Fruit fly (Drosophila melanogaster) whole organism, embryonic: ENCODE results near the gene Obp73a.
A peak's percentile ranks its signal among the peaks of the same experiment; 100 is the strongest.

Experiments used
- Awh ChIP-seq: fragments of 200-800 bp; sonication (Bioruptor generic); IDR thresholded peaks from 2 replicates; pipeline ENCODE4, ENCODE4 v1.3.6; 2022; ENCODE audit warnings: missing biosample characterization, missing genetic modification characterization
- BEAF-32 ChIP-seq: fragments of 200-800 bp; sonication (Bioruptor generic); optimal IDR thresholded peaks from 3 replicates; lab custom pipeline; 2017; ENCODE audit warnings: missing biosample characterization, missing genetic modification characterization, mild to moderate bottlenecking, moderate library complexity, missing genetic modification reagents
- BtbVII ChIP-seq: fragments of 200-800 bp; sonication (Bioruptor generic); optimal IDR thresholded peaks from 3 replicates; lab custom pipeline; 2017; ENCODE audit warnings: missing biosample characterization, mild to moderate bottlenecking, missing genetic modification characterization
- CG10543 ChIP-seq: fragments of 200-800 bp; sonication (Bioruptor generic); optimal IDR thresholded peaks from 3 replicates; lab custom pipeline; 2017; ENCODE audit warnings: missing biosample characterization, mild to moderate bottlenecking, missing genetic modification characterization, moderate library complexity
- CG11696 ChIP-seq: fragments of 200-800 bp; sonication (Bioruptor generic); IDR thresholded peaks from 2 replicates; pipeline ENCODE4 v1.3.6; 2022; ENCODE audit warnings: missing biosample characterization, missing genetic modification characterization
- CG1529 ChIP-seq: fragments of 200-800 bp; sonication (Bioruptor generic); optimal IDR thresholded peaks from 3 replicates; lab custom pipeline; 2018; ENCODE audit warnings: missing biosample characterization, missing genetic modification characterization
- CG15479 ChIP-seq: fragments of 200-800 bp; sonication (Bioruptor generic); optimal IDR thresholded peaks from 3 replicates; lab custom pipeline; 2019; ENCODE audit warnings: missing biosample characterization, mild to moderate bottlenecking, missing genetic modification characterization, moderate library complexity
- CG1603 ChIP-seq: fragments of 200-800 bp; sonication (Bioruptor generic); optimal IDR thresholded peaks from 2 replicates; lab custom pipeline; 2019; ENCODE audit warnings: missing biosample characterization, mild to moderate bottlenecking, missing genetic modification characterization, moderate library complexity
- CG17328 ChIP-seq: fragments of 200-800 bp; sonication (Bioruptor generic); IDR thresholded peaks from 2 replicates; pipeline ENCODE4 v1.3.6; 2022; ENCODE audit warnings: missing biosample characterization, missing genetic modification characterization
- CG17829 ChIP-seq: fragments of 200-800 bp; optimal IDR thresholded peaks from 2 replicates; lab custom pipeline; 2019; ENCODE audit warnings: missing biosample characterization, mild to moderate bottlenecking, missing genetic modification characterization, moderate library complexity
- CG1832 ChIP-seq: fragments of 200-800 bp; sonication (Bioruptor generic); optimal IDR thresholded peaks from 2 replicates; lab custom pipeline; 2017; ENCODE audit warnings: missing biosample characterization, mild to moderate bottlenecking, missing genetic modification characterization, inconsistent platforms
- CG2678 ChIP-seq: fragments of 200-800 bp; sonication (Bioruptor generic); optimal IDR thresholded peaks from 3 replicates; lab custom pipeline; 2019; ENCODE audit warnings: missing biosample characterization, mild to moderate bottlenecking, missing genetic modification characterization, moderate library complexity
- CG2889 ChIP-seq: fragments of 200-800 bp; sonication (Bioruptor generic); IDR thresholded peaks from 3 replicates; pipeline ENCODE4 v1.3.6; 2022; ENCODE audit warnings: missing biosample characterization, missing genetic modification characterization
- CG31224 ChIP-seq: fragments of 200-800 bp; sonication (Bioruptor generic); IDR thresholded peaks from 2 replicates; pipeline ENCODE4 v1.3.6; 2022; ENCODE audit warnings: missing biosample characterization, missing genetic modification characterization
- CG3163 ChIP-seq: fragments of 200-800 bp; sonication (Bioruptor generic); optimal IDR thresholded peaks from 3 replicates; lab custom pipeline; 2016; ENCODE audit warnings: missing biosample characterization, missing genetic modification characterization
- CG34376 ChIP-seq: fragments of 200-800 bp; sonication (Bioruptor generic); optimal IDR thresholded peaks from 2 replicates; lab custom pipeline; 2018; ENCODE audit warnings: missing biosample characterization, mild to moderate bottlenecking, missing genetic modification characterization
- CG4282 ChIP-seq: fragments of 200-800 bp; sonication (Bioruptor generic); optimal IDR thresholded peaks from 2 replicates; lab custom pipeline; 2016; ENCODE audit warnings: missing biosample characterization, missing genetic modification characterization
- CG9797 ChIP-seq: fragments of 200-800 bp; sonication (Bioruptor generic); optimal IDR thresholded peaks from 3 replicates; lab custom pipeline; 2018; ENCODE audit warnings: missing biosample characterization, mild to moderate bottlenecking, missing genetic modification characterization
- CrebB ChIP-seq: fragments of 200-800 bp; sonication (Bioruptor generic); optimal IDR thresholded peaks from 3 replicates; lab custom pipeline; 2018; ENCODE audit warnings: missing biosample characterization, mild to moderate bottlenecking, missing genetic modification characterization
- D19B ChIP-seq: fragments of 200-800 bp; sonication (Bioruptor generic); optimal IDR thresholded peaks from 2 replicates; lab custom pipeline; 2017; ENCODE audit warnings: missing biosample characterization, mild to moderate bottlenecking, missing genetic modification characterization
- Dad ChIP-seq: fragments of 200-800 bp; sonication (Bioruptor generic); optimal IDR thresholded peaks from 3 replicates; lab custom pipeline; 2016; ENCODE audit warnings: missing biosample characterization, missing genetic modification characterization
- Dbx ChIP-seq: fragments of 200-800 bp; sonication (Bioruptor generic); IDR thresholded peaks from 3 replicates; pipeline ENCODE4 v1.3.6; 2022; ENCODE audit warnings: missing biosample characterization, missing genetic modification characterization
- Deaf1 ChIP-seq: fragments of 200-800 bp; optimal IDR thresholded peaks from 3 replicates; lab custom pipeline; 2019; ENCODE audit warnings: missing biosample characterization, mild to moderate bottlenecking, missing genetic modification characterization, moderate library complexity
- Doc2 ChIP-seq: fragments of 200-800 bp; sonication (Bioruptor generic); IDR thresholded peaks from 2 replicates; pipeline ENCODE4 v1.3.6; 2022; ENCODE audit warnings: missing biosample characterization, missing genetic modification characterization
- Eip74EF ChIP-seq, 2 experiments: fragments of 200-800 bp in 1 of 2; fragments of >200 bp in 1 of 2; sonication (Bioruptor generic) in 1 of 2; optimal IDR thresholded peaks; 2 replicates each; lab custom pipeline; 2017 to 2019; ENCODE audit warnings: missing biosample characterization in 2 of 2, missing genetic modification characterization in 2 of 2, mild to moderate bottlenecking in 1 of 2, moderate library complexity in 1 of 2
- Ets65A ChIP-seq: fragments of 200-800 bp; sonication (Bioruptor generic); peaks from one replicate; lab custom pipeline; 2016; ENCODE audit warnings: missing biosample characterization, missing genetic modification characterization
- Fer1 ChIP-seq: fragments of 200-800 bp; sonication (Bioruptor generic); optimal IDR thresholded peaks from 2 replicates; lab custom pipeline; 2017; ENCODE audit warnings: missing biosample characterization, mild to moderate bottlenecking, missing genetic modification characterization
- GATAe ChIP-seq: fragments of 200-800 bp; sonication (Bioruptor generic); conservative IDR thresholded peaks from 2 replicates; pipeline ENCODE4 v1.3.6; 2022; ENCODE audit warnings: missing biosample characterization, missing genetic modification characterization
- HmgZ ChIP-seq: fragments of 200-800 bp; sonication (Bioruptor generic); optimal IDR thresholded peaks from 2 replicates; lab custom pipeline; 2018; ENCODE audit warnings: missing biosample characterization, mild to moderate bottlenecking, missing genetic modification characterization
- Hr78 ChIP-seq, 2 experiments: fragments of 200-800 bp in 1 of 2; fragments of >200 bp in 1 of 2; sonication (Bioruptor generic) in 1 of 2; optimal IDR thresholded peaks; 2 replicates each; lab custom pipeline; 2017 to 2019; ENCODE audit warnings: missing biosample characterization in 2 of 2, missing genetic modification characterization in 2 of 2, mild to moderate bottlenecking in 1 of 2, moderate library complexity in 1 of 2
- Myb ChIP-seq: fragments of 200-800 bp; sonication (Bioruptor generic); optimal IDR thresholded peaks from 2 replicates; lab custom pipeline; 2016; ENCODE audit warnings: missing biosample characterization, missing genetic modification characterization
- NFAT ChIP-seq: fragments of 200-800 bp; sonication (Bioruptor generic); IDR thresholded peaks from 2 replicates; pipeline ENCODE4 v1.3.6; 2022; ENCODE audit warnings: missing biosample characterization, missing genetic modification characterization
- Usf ChIP-seq: fragments of 200-800 bp; sonication (Bioruptor generic); optimal IDR thresholded peaks from 2 replicates; lab custom pipeline; 2017; ENCODE audit warnings: missing genotype, missing biosample characterization, missing genetic modification characterization
- Vsx1 ChIP-seq: fragments of 200-800 bp; sonication (Bioruptor generic); optimal IDR thresholded peaks from 2 replicates; lab custom pipeline; 2017; ENCODE audit warnings: missing biosample characterization, mild to moderate bottlenecking, missing genetic modification characterization, missing genetic modification reagents
- ac ChIP-seq: fragments of 200-800 bp; sonication (Bioruptor generic); optimal IDR thresholded peaks from 3 replicates; lab custom pipeline; 2017; ENCODE audit warnings: missing biosample characterization, mild to moderate bottlenecking, missing genetic modification characterization
- bab2 ChIP-seq: fragments of 200-800 bp; sonication (Bioruptor generic); optimal IDR thresholded peaks from 2 replicates; lab custom pipeline; 2016; ENCODE audit warnings: missing biosample characterization, missing genetic modification characterization
- bowl ChIP-seq: fragments of 200-800 bp; sonication (Bioruptor generic); IDR thresholded peaks from 2 replicates; pipeline ENCODE4 v1.3.6; 2022; ENCODE audit warnings: missing biosample characterization, missing genetic modification characterization
- cg ChIP-seq: fragments of 200-800 bp; sonication (Bioruptor generic); optimal IDR thresholded peaks from 3 replicates; lab custom pipeline; 2019; ENCODE audit warnings: missing biosample characterization, mild to moderate bottlenecking, missing genetic modification characterization, moderate library complexity
- chn ChIP-seq: fragments of 200-800 bp; sonication (Bioruptor generic); optimal IDR thresholded peaks from 2 replicates; lab custom pipeline; 2016; ENCODE audit warnings: missing biosample characterization, missing genetic modification characterization
- gcm2 ChIP-seq: fragments of 200-800 bp; sonication (Bioruptor generic); optimal IDR thresholded peaks from 2 replicates; lab custom pipeline; 2016; ENCODE audit warnings: missing biosample characterization, missing genetic modification characterization
- grn ChIP-seq: fragments of 200-800 bp; sonication (Bioruptor generic); optimal IDR thresholded peaks from 3 replicates; lab custom pipeline; 2017; ENCODE audit warnings: missing biosample characterization, missing genetic modification characterization
- hkb ChIP-seq, 2 experiments: fragments of 200-800 bp in 1 of 2; fragments of >200 bp in 1 of 2; sonication (Bioruptor generic) in 1 of 2; IDR thresholded peaks in 1 of 2; optimal IDR thresholded peaks in 1 of 2; 2 replicates each; pipeline versions ENCODE4 v1.3.6 to Lab custom; 2017 to 2022; ENCODE audit warnings: missing biosample characterization in 1 of 2, missing genetic modification characterization in 1 of 2
- ind ChIP-seq: fragments of 200-800 bp; sonication (Bioruptor generic); optimal IDR thresholded peaks from 3 replicates; lab custom pipeline; 2016; ENCODE audit warnings: missing biosample characterization, missing genetic modification characterization
- insv ChIP-seq, 2 experiments: fragments of 200-800 bp; sonication (Bioruptor generic); optimal IDR thresholded peaks; 3 replicates each; lab custom pipeline; 2016 to 2018; ENCODE audit warnings: missing biosample characterization in 2 of 2, missing genetic modification characterization in 2 of 2
- ken ChIP-seq: fragments of 200-800 bp; sonication (Bioruptor generic); IDR thresholded peaks from 3 replicates; pipeline ENCODE4 v1.3.6; 2022; ENCODE audit warnings: missing biosample characterization, missing genetic modification characterization
- mirr ChIP-seq: fragments of 200-800 bp; sonication (Bioruptor generic); optimal IDR thresholded peaks from 3 replicates; lab custom pipeline; 2018; ENCODE audit warnings: missing biosample characterization, mild to moderate bottlenecking, missing genetic modification characterization
- nerfin-1 ChIP-seq: fragments of 200-800 bp; sonication (Bioruptor generic); optimal IDR thresholded peaks from 3 replicates; lab custom pipeline; 2019; ENCODE audit warnings: missing biosample characterization, mild to moderate bottlenecking, missing genetic modification characterization, moderate library complexity
- otp ChIP-seq: fragments of 200-800 bp; sonication (Bioruptor generic); IDR thresholded peaks from 3 replicates; pipeline ENCODE4, ENCODE4 v1.3.6; 2022; ENCODE audit warnings: missing biosample characterization, missing genetic modification characterization
- stc ChIP-seq: fragments of 200-800 bp; sonication (Bioruptor generic); IDR thresholded peaks from 2 replicates; pipeline ENCODE4 v1.3.6; 2022; ENCODE audit warnings: missing biosample characterization, missing genetic modification characterization
- toy ChIP-seq: fragments of 200-800 bp; sonication (Bioruptor generic); IDR thresholded peaks from 2 replicates; pipeline ENCODE4 v1.3.6; 2022; ENCODE audit warnings: missing biosample characterization, missing genetic modification characterization

Obp73a gene

dm6 chr3L:16958397-16959080, 14.4 kb downstream of the Obp73a start (continued):
- no peak for TF ChIP-seq ac (GFP tag; lab: Kevin White, UChicago)
- no peak for TF ChIP-seq CG15479
- no peak for TF ChIP-seq CG11696
- no peak for TF ChIP-seq chn (GFP tag; lab: Kevin White, UChicago)
- TF ChIP-seq CG1832 (GFP tag; lab: Kevin White, UChicago) = no peak
- TF ChIP-seq Deaf1 (tag; lab: Kevin White, UChicago) = peak; percentile 43
- TF ChIP-seq Myb (GFP tag; lab: Kevin White, UChicago) = no peak
- TF ChIP-seq bab2 (GFP tag; lab: Kevin White, UChicago) = no peak
- TF ChIP-seq ken (GFP tag; lab: Robert Waterston, UW) = no peak
- no peak for TF ChIP-seq Doc2 (GFP tag; lab: Robert Waterston, UW)
- TF ChIP-seq HmgZ (tag; lab: Kevin White, UChicago) = no peak
- no peak for TF ChIP-seq Fer1 (GFP tag; lab: Kevin White, UChicago)
- no peak for TF ChIP-seq Eip74EF (GFP tag; optimal IDR thresholded peaks at IDR 0.05; lab: Kevin White, UChicago)
- TF ChIP-seq CG17328 (GFP tag; lab: Robert Waterston, UW) = no peak
- TF ChIP-seq stc (GFP tag; lab: Robert Waterston, UW) = no peak
- no peak for TF ChIP-seq CG31224 (GFP tag; lab: Robert Waterston, UW)
- peak in 1 of 2 experiments; percentile 92 for TF ChIP-seq Hr78 (GFP tag; optimal IDR thresholded peaks at IDR 0.05; lab: Kevin White, UChicago)
- no peak for TF ChIP-seq hkb (optimal IDR thresholded peaks at IDR 0.05; lab: Kevin White, UChicago)
- no peak for TF ChIP-seq hkb (GFP tag; IDR thresholded peaks at IDR 0.05; lab: Robert Waterston, UW)
- TF ChIP-seq CG34376 (GFP tag; lab: Kevin White, UChicago) = peak; percentile 72
- no peak for TF ChIP-seq toy (GFP tag; lab: Robert Waterston, UW)
- no peak for TF ChIP-seq nerfin-1 (tag; lab: Kevin White, UChicago)
- TF ChIP-seq BtbVII (GFP tag; lab: Kevin White, UChicago) = peak; percentile 45
- no peak for TF ChIP-seq Awh (GFP tag; lab: Robert Waterston, UW)
- peak; percentile 97 for TF ChIP-seq grn (GFP tag; lab: Kevin White, UChicago)
- no peak for TF ChIP-seq BEAF-32 (GFP tag; lab: Kevin White, UChicago)
- TF ChIP-seq Ets65A (GFP tag; lab: Kevin White, UChicago) = no peak
- no peak for TF ChIP-seq cg (GFP tag; lab: Kevin White, UChicago)
- TF ChIP-seq CG9797 (GFP tag; lab: Kevin White, UChicago) = no peak
- TF ChIP-seq Dbx (GFP tag; lab: Robert Waterston, UW) = no peak
- TF ChIP-seq CG10543 (GFP tag; lab: Kevin White, UChicago) = peak; percentile 75
- no peak for TF ChIP-seq CG17829 (tag; lab: Kevin White, UChicago)
- TF ChIP-seq CG3163 (GFP tag; lab: Kevin White, UChicago) = no peak
- no peak for TF ChIP-seq CG1529 (GFP tag; lab: Kevin White, UChicago)
- no peak for TF ChIP-seq Dad (GFP tag; lab: Kevin White, UChicago)
- TF ChIP-seq NFAT (GFP tag; lab: Robert Waterston, UW) = no peak
- no peak for TF ChIP-seq Usf
- TF ChIP-seq D19B (GFP tag; lab: Kevin White, UChicago) = no peak
- TF ChIP-seq ind (GFP tag; lab: Kevin White, UChicago) = no peak
- no peak for TF ChIP-seq CrebB (tag; lab: Kevin White, UChicago)
- TF ChIP-seq CG4282 (GFP tag; lab: Kevin White, UChicago) = no peak
- TF ChIP-seq insv (GFP tag; optimal IDR thresholded peaks at IDR 0.05; lab: Kevin White, UChicago) = no peak
- TF ChIP-seq Vsx1 (GFP tag; lab: Kevin White, UChicago) = no peak
- TF ChIP-seq CG2678 = no peak
- TF ChIP-seq CG1603 (tag; lab: Kevin White, UChicago) = no peak
- TF ChIP-seq gcm2 (GFP tag; lab: Kevin White, UChicago) = no peak
- no peak for TF ChIP-seq CG2889 (GFP tag; lab: Robert Waterston, UW)
- 0 out of 2 replicates have a peak, but pooled peaks have one; percentile 31 for TF ChIP-seq bowl (GFP tag; lab: Robert Waterston, UW)
- no peak for TF ChIP-seq otp (GFP tag; lab: Robert Waterston, UW)
- TF ChIP-seq mirr = peak; percentile 66
- peak; percentile 52; the same call in 1 of the 2 replicates for TF ChIP-seq GATAe (GFP tag; lab: Robert Waterston, UW)
